Fruit fly (Drosophila melanogaster): Measurements from ENCODE around the gene CG9997.

DNA sequence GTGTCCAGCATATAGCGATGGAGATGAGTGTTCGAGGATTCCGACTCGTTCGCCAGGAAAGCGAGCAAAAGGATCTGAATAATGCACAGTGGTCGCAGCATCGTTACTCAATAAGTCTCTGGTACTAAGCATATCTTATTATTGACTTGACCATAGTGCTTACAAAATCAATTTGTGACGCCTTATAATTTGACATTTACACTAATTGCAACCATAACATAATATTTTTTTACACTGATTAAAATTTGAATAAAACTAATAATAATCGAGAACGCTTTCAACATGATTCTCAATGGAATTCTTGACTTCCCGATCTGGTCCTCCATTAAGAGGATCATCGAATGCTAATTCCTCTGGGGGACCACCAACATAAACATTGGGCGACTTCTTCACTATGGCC is at the start of gene CG9997:
- TF ChIP-seq CTCF (optimal IDR thresholded peaks at IDR 0.05): no peak
- no peak for TF ChIP-seq CG8478 (optimal IDR thresholded peaks at IDR 0.05)
